Worm (Caenorhabditis elegans) whole organism, L4 larva: Measurements from ENCODE around the gene Y116A8C.24.

Experiments
- Y5F2A.4 ChIP-seq: fragments of 200-800 bp; sonication (Bioruptor generic); optimal IDR thresholded peaks from 2 replicates; lab custom pipeline; 2018; ENCODE audit warnings: mild to moderate bottlenecking, missing genetic modification characterization, missing compliant biosample characterization
- ceh-28 ChIP-seq: fragments of 150-350 bp; optimal IDR thresholded peaks from 2 replicates; lab custom pipeline; 2014; ENCODE audit warnings: missing biosample characterization, missing genetic modification reagents, missing genetic modification characterization

- TF ChIP-seq ceh-28 (no peak), Y5F2A.4 (no peak)
Observed at ce11 chrIV:17104157-17104872, 33.6 kb upstream of the Y116A8C.24 start.
